Worm (Caenorhabditis elegans): ENCODE measurements around the gene F01G10.4.

ce11 chrIV:10194345-10194744, 38.0 kb downstream of the F01G10.4 start, which contains the start of gene ptrg-1:
- TF ChIP-seq K11D2.4 (GFP tag; IDR thresholded peaks at IDR 0.05), result no peak
- no peak for TF ChIP-seq dpl-1 (GFP tag; optimal IDR thresholded peaks at IDR 0.05)
